Worm (Caenorhabditis elegans): ENCODE results near the gene C06E4.3.

Gene C06E4.3

ce11 chrIV:7291066-7291465 lies 30.4 kb downstream of the C06E4.3 start:
- TF ChIP-seq tra-4 (tag; optimal IDR thresholded peaks at IDR 0.05) (no peak), aly-1 (tag; optimal IDR thresholded peaks at IDR 0.05) (no peak), scrt-1 (GFP tag; IDR thresholded peaks at IDR 0.05) (no peak), hmg-4 (GFP tag; optimal IDR thresholded peaks at IDR 0.05) (no peak), tbx-11 (GFP tag; IDR thresholded peaks at IDR 0.05) (no peak), ceh-13 (GFP tag; optimal IDR thresholded peaks at IDR 0.05) (no peak), sea-1 (GFP tag; conservative IDR thresholded peaks at IDR 0.05) (no peak), ets-7 (tag; optimal IDR thresholded peaks at IDR 0.05) (no peak), pes-1 (GFP tag; IDR thresholded peaks at IDR 0.05) (no peak), F13C5.2 (tag; optimal IDR thresholded peaks at IDR 0.05) (no peak)

- TF ChIP-seq sea-1 (GFP tag; conservative IDR thresholded peaks at IDR 0.05): no peak
- no peak for TF ChIP-seq scrt-1 (GFP tag; IDR thresholded peaks at IDR 0.05)
- TF ChIP-seq B0310.2 (tag; optimal IDR thresholded peaks at IDR 0.05): no peak
- TF ChIP-seq hmbx-1 (tag; optimal IDR thresholded peaks at IDR 0.05): no peak
- TF ChIP-seq tbx-37 (GFP tag; conservative IDR thresholded peaks at IDR 0.05): no peak
Observed at ce11 chrIV:7291957-7292356, 31.3 kb downstream of the C06E4.3 start, which contains the start of gene F42C5.4. F42C5.4 (minus strand) TSS chrIV:7292127.

- no peak for TF ChIP-seq ceh-13 (GFP tag; optimal IDR thresholded peaks at IDR 0.05)
- TF ChIP-seq hnd-1 (tag; optimal IDR thresholded peaks at IDR 0.05): no peak
- no peak for TF ChIP-seq hmg-4 (GFP tag; optimal IDR thresholded peaks at IDR 0.05)
- TF ChIP-seq scrt-1 (GFP tag; IDR thresholded peaks at IDR 0.05): no peak
- TF ChIP-seq ceh-36 (tag; optimal IDR thresholded peaks at IDR 0.05): no peak
- no peak for TF ChIP-seq tra-4 (tag; optimal IDR thresholded peaks at IDR 0.05)
- TF ChIP-seq hmbx-1 (tag; optimal IDR thresholded peaks at IDR 0.05): no peak
- TF ChIP-seq pes-1 (GFP tag; IDR thresholded peaks at IDR 0.05): no peak
- TF ChIP-seq tbx-37 (GFP tag; conservative IDR thresholded peaks at IDR 0.05): no peak
- no peak for TF ChIP-seq B0310.2 (tag; optimal IDR thresholded peaks at IDR 0.05)
- TF ChIP-seq sea-1 (GFP tag; conservative IDR thresholded peaks at IDR 0.05): no peak
- TF ChIP-seq flt-1 (GFP tag; IDR thresholded peaks at IDR 0.05): no peak
- TF ChIP-seq ama-1 (optimal IDR thresholded peaks at IDR 0.05): no peak
- TF ChIP-seq ets-7 (tag; optimal IDR thresholded peaks at IDR 0.05): no peak
- TF ChIP-seq tbx-11 (GFP tag; IDR thresholded peaks at IDR 0.05): no peak
- no peak for TF ChIP-seq aly-1 (tag; optimal IDR thresholded peaks at IDR 0.05)
- no peak for TF ChIP-seq F13C5.2 (tag; optimal IDR thresholded peaks at IDR 0.05)
Observed at ce11 chrIV:7294121-7294520, 33.4 kb downstream of the C06E4.3 start, which contains the start of gene F42C5.5. F42C5.5 (minus strand) TSS chrIV:7294221.

- TF ChIP-seq sea-1 (GFP tag; conservative IDR thresholded peaks at IDR 0.05): no peak
- TF ChIP-seq hmbx-1 (tag; optimal IDR thresholded peaks at IDR 0.05): no peak
- no peak for TF ChIP-seq ama-1 (optimal IDR thresholded peaks at IDR 0.05)
- TF ChIP-seq scrt-1 (GFP tag; IDR thresholded peaks at IDR 0.05): no peak
- TF ChIP-seq hmg-4 (GFP tag; optimal IDR thresholded peaks at IDR 0.05): no peak
- TF ChIP-seq tra-4 (tag; optimal IDR thresholded peaks at IDR 0.05): no peak
Observed at ce11 chrIV:7301481-7301880, 40.8 kb downstream of the C06E4.3 start.

ce11 chrIV:7305325-7305724 lies 44.6 kb downstream of the C06E4.3 start, which contains the start of gene npr-27:
npr-27 (plus strand) TSS chrIV:7305625.
- TF ChIP-seq hmg-4 (GFP tag; optimal IDR thresholded peaks at IDR 0.05) (no peak), ceh-36 (tag; optimal IDR thresholded peaks at IDR 0.05) (no peak), scrt-1 (GFP tag; IDR thresholded peaks at IDR 0.05) (no peak)

- TF ChIP-seq aly-1 (tag; optimal IDR thresholded peaks at IDR 0.05): no peak
- no peak for TF ChIP-seq tbx-37 (GFP tag; conservative IDR thresholded peaks at IDR 0.05)
- TF ChIP-seq ceh-36 (tag; optimal IDR thresholded peaks at IDR 0.05): no peak
- no peak for TF ChIP-seq sea-1 (GFP tag; conservative IDR thresholded peaks at IDR 0.05)
- TF ChIP-seq ets-7 (tag; optimal IDR thresholded peaks at IDR 0.05): no peak
- TF ChIP-seq hnd-1 (tag; optimal IDR thresholded peaks at IDR 0.05): no peak
Observed at ce11 chrIV:7308974-7309373, 48.3 kb downstream of the C06E4.3 start, which contains the start of gene F42C5.6. F42C5.6 (minus strand) TSS chrIV:7309074.

ce11 chrIV:7309678-7310077 lies 49.0 kb downstream of the C06E4.3 start:
- TF ChIP-seq ama-1 (optimal IDR thresholded peaks at IDR 0.05) (no peak), tra-4 (tag; optimal IDR thresholded peaks at IDR 0.05) (no peak), scrt-1 (GFP tag; IDR thresholded peaks at IDR 0.05) (no peak), hmg-4 (GFP tag; optimal IDR thresholded peaks at IDR 0.05) (no peak), ceh-36 (tag; optimal IDR thresholded peaks at IDR 0.05) (no peak), ceh-13 (GFP tag; optimal IDR thresholded peaks at IDR 0.05) (no peak), tbx-11 (GFP tag; IDR thresholded peaks at IDR 0.05) (no peak), sea-1 (GFP tag; conservative IDR thresholded peaks at IDR 0.05) (no peak), hmbx-1 (tag; optimal IDR thresholded peaks at IDR 0.05) (no peak), aly-1 (tag; optimal IDR thresholded peaks at IDR 0.05) (no peak), flt-1 (GFP tag; IDR thresholded peaks at IDR 0.05) (no peak), tbx-37 (GFP tag; conservative IDR thresholded peaks at IDR 0.05) (no peak), hnd-1 (tag; optimal IDR thresholded peaks at IDR 0.05) (no peak), ets-7 (tag; optimal IDR thresholded peaks at IDR 0.05) (no peak), F13C5.2 (tag; optimal IDR thresholded peaks at IDR 0.05) (no peak), pes-1 (GFP tag; IDR thresholded peaks at IDR 0.05) (no peak), B0310.2 (tag; optimal IDR thresholded peaks at IDR 0.05) (no peak)

- TF ChIP-seq pes-1 (GFP tag; IDR thresholded peaks at IDR 0.05) (no peak), hnd-1 (tag; optimal IDR thresholded peaks at IDR 0.05) (no peak), B0310.2 (tag; optimal IDR thresholded peaks at IDR 0.05) (no peak), ama-1 (optimal IDR thresholded peaks at IDR 0.05) (no peak), ceh-36 (tag; optimal IDR thresholded peaks at IDR 0.05) (no peak), hmbx-1 (tag; optimal IDR thresholded peaks at IDR 0.05) (no peak), sea-1 (GFP tag; conservative IDR thresholded peaks at IDR 0.05) (no peak), tra-4 (tag; optimal IDR thresholded peaks at IDR 0.05) (no peak), ceh-13 (GFP tag; optimal IDR thresholded peaks at IDR 0.05) (no peak), hmg-4 (GFP tag; optimal IDR thresholded peaks at IDR 0.05) (no peak)
Observed at ce11 chrIV:7310410-7310809, 49.7 kb downstream of the C06E4.3 start, which contains the start of gene grl-4. grl-4 (minus strand) TSS chrIV:7310760.

All from whole organism, early embryonic.